Fruit fly (Drosophila melanogaster): ENCODE data around the gene MAPk-Ak2.

MAPk-Ak2 gene

dm6 chrX:5770730-5771181, 6.8 kb upstream of the MAPk-Ak2 start, which contains the start of gene CG3097:
Gene CG3097, minus strand, starts transcription at chrX:5770780.
- no peak for TF ChIP-seq psq (optimal IDR thresholded peaks at IDR 0.05)
- no peak for TF ChIP-seq ttk (optimal IDR thresholded peaks at IDR 0.05)
- TF ChIP-seq h (optimal IDR thresholded peaks at IDR 0.05), result no peak
- TF ChIP-seq Myc (optimal IDR thresholded peaks at IDR 0.05), result no peak
- TF ChIP-seq insv (optimal IDR thresholded peaks at IDR 0.05), result no peak
- no peak for TF ChIP-seq Sin3A (optimal IDR thresholded peaks at IDR 0.05)

dm6 chrX:5768602-5769251, 4.7 kb upstream of the MAPk-Ak2 start:
- TF ChIP-seq h (optimal IDR thresholded peaks at IDR 0.05), result no peak
- no peak for TF ChIP-seq Myc (optimal IDR thresholded peaks at IDR 0.05)

- no peak for TF ChIP-seq Myc (optimal IDR thresholded peaks at IDR 0.05)
Measured at dm6 chrX:5766732-5767131, 2.7 kb upstream of the MAPk-Ak2 start.

- no peak for TF ChIP-seq Sin3A (optimal IDR thresholded peaks at IDR 0.05)
- no peak for TF ChIP-seq h (optimal IDR thresholded peaks at IDR 0.05)
- no peak for TF ChIP-seq ttk (optimal IDR thresholded peaks at IDR 0.05)
- TF ChIP-seq Myc (optimal IDR thresholded peaks at IDR 0.05), result no peak
- TF ChIP-seq insv (optimal IDR thresholded peaks at IDR 0.05), result no peak
- TF ChIP-seq psq (optimal IDR thresholded peaks at IDR 0.05), result no peak
Measured at dm6 chrX:5763443-5764000, 481 bp downstream of the MAPk-Ak2 start.

- TF ChIP-seq insv (optimal IDR thresholded peaks at IDR 0.05) (no peak), h (optimal IDR thresholded peaks at IDR 0.05) (no peak), Myc (optimal IDR thresholded peaks at IDR 0.05) (no peak), ttk (optimal IDR thresholded peaks at IDR 0.05) (no peak), Sin3A (optimal IDR thresholded peaks at IDR 0.05) (no peak), psq (optimal IDR thresholded peaks at IDR 0.05) (no peak)
Measured at dm6 chrX:5756146-5756545, 7.9 kb downstream of the MAPk-Ak2 start.

dm6 chrX:5754837-5755828, 8.9 kb downstream of the MAPk-Ak2 start, which contains the start of the genes lin-52 and CG15771:
Gene lin-52, minus strand, starts transcription at chrX:5754958.
Gene CG15771, plus strand, starts transcription at chrX:5755574.
- TF ChIP-seq Sin3A (optimal IDR thresholded peaks at IDR 0.05) (no peak), h (optimal IDR thresholded peaks at IDR 0.05) (no peak), insv (optimal IDR thresholded peaks at IDR 0.05) (no peak), psq (optimal IDR thresholded peaks at IDR 0.05) (no peak), Myc (optimal IDR thresholded peaks at IDR 0.05) (no peak), ttk (optimal IDR thresholded peaks at IDR 0.05) (no peak)

dm6 chrX:5752838-5753237, 11.2 kb downstream of the MAPk-Ak2 start:
- no peak for TF ChIP-seq Myc (optimal IDR thresholded peaks at IDR 0.05)
- no peak for TF ChIP-seq ttk (optimal IDR thresholded peaks at IDR 0.05)
- TF ChIP-seq Sin3A (optimal IDR thresholded peaks at IDR 0.05), result no peak
- no peak for TF ChIP-seq insv (optimal IDR thresholded peaks at IDR 0.05)
- TF ChIP-seq psq (optimal IDR thresholded peaks at IDR 0.05), result no peak

- TF ChIP-seq insv (optimal IDR thresholded peaks at IDR 0.05) (no peak), h (optimal IDR thresholded peaks at IDR 0.05) (no peak), psq (optimal IDR thresholded peaks at IDR 0.05) (no peak), ttk (optimal IDR thresholded peaks at IDR 0.05) (no peak), Sin3A (optimal IDR thresholded peaks at IDR 0.05) (no peak), Myc (optimal IDR thresholded peaks at IDR 0.05) (no peak)
Measured at dm6 chrX:5751949-5752348, 12.1 kb downstream of the MAPk-Ak2 start, which contains the start of gene CG15772. Gene CG15772, plus strand, starts transcription at chrX:5752249.

dm6 chrX:5746864-5747861, 16.8 kb downstream of the MAPk-Ak2 start, which contains the start of the genes IntS6 and Rtel1:
Gene IntS6, minus strand, starts transcription at chrX:5747254.
Gene Rtel1, plus strand, starts transcription at chrX:5747747.
- TF ChIP-seq insv (optimal IDR thresholded peaks at IDR 0.05) (no peak), h (optimal IDR thresholded peaks at IDR 0.05) (no peak), Myc (optimal IDR thresholded peaks at IDR 0.05) (no peak), Sin3A (optimal IDR thresholded peaks at IDR 0.05) (no peak), psq (optimal IDR thresholded peaks at IDR 0.05) (no peak), ttk (optimal IDR thresholded peaks at IDR 0.05) (no peak)

dm6 chrX:5745840-5746815, 17.9 kb downstream of the MAPk-Ak2 start:
- no peak for TF ChIP-seq ttk (optimal IDR thresholded peaks at IDR 0.05)
- no peak for TF ChIP-seq Myc (optimal IDR thresholded peaks at IDR 0.05)
- TF ChIP-seq psq (optimal IDR thresholded peaks at IDR 0.05), result no peak
- no peak for TF ChIP-seq Sin3A (optimal IDR thresholded peaks at IDR 0.05)
- TF ChIP-seq h (optimal IDR thresholded peaks at IDR 0.05), result no peak
- no peak for TF ChIP-seq insv (optimal IDR thresholded peaks at IDR 0.05)
